Fruit fly (Drosophila melanogaster) whole organism, embryonic: ENCODE data around the gene Liprin-beta.

Experiments
- Adf1 ChIP-seq: fragments of 200-800 bp; sonication (Bioruptor generic); IDR thresholded peaks from 2 replicates; pipeline ENCODE4 v1.3.6; 2022; ENCODE audit warnings: missing biosample characterization, missing genetic modification characterization
- CG10431 ChIP-seq: fragments of 200-800 bp; sonication (Bioruptor generic); optimal IDR thresholded peaks from 3 replicates; lab custom pipeline; 2018; ENCODE audit warnings: missing biosample characterization, mild to moderate bottlenecking, missing genetic modification characterization
- CG1233 ChIP-seq: fragments of 200-800 bp; sonication (Bioruptor generic); optimal IDR thresholded peaks from 4 replicates; lab custom pipeline; 2018; ENCODE audit warnings: missing biosample characterization, mild to moderate bottlenecking, missing genetic modification characterization
- CG12391 ChIP-seq: fragments of 200-800 bp; sonication (Bioruptor generic); optimal IDR thresholded peaks from 3 replicates; lab custom pipeline; 2018; ENCODE audit warnings: missing biosample characterization, mild to moderate bottlenecking, missing genetic modification characterization, moderate library complexity
- CG12659 ChIP-seq: fragments of 200-800 bp; sonication (Bioruptor generic); optimal IDR thresholded peaks from 3 replicates; lab custom pipeline; 2017; ENCODE audit warnings: mild to moderate bottlenecking, missing biosample characterization, missing genetic modification reagents, missing genetic modification characterization
- CG12769 ChIP-seq: fragments of 200-800 bp; sonication (Bioruptor generic); optimal IDR thresholded peaks from 2 replicates; lab custom pipeline; 2019; ENCODE audit warnings: missing biosample characterization, mild to moderate bottlenecking, missing genetic modification characterization, moderate library complexity
- CG12942 ChIP-seq: fragments of 200-800 bp; sonication (Bioruptor generic); optimal IDR thresholded peaks from 3 replicates; lab custom pipeline; 2016; ENCODE audit warnings: missing biosample characterization, missing genetic modification characterization
- CG13287 ChIP-seq: fragments of 200-800 bp; sonication (Bioruptor generic); IDR thresholded peaks from 2 replicates; pipeline ENCODE4 v1.3.6; 2022; ENCODE audit warnings: missing biosample characterization, missing genetic modification characterization; ENCODE audit not compliant: partially characterized antibody
- CG3163 ChIP-seq: fragments of 200-800 bp; sonication (Bioruptor generic); optimal IDR thresholded peaks from 3 replicates; lab custom pipeline; 2016; ENCODE audit warnings: missing biosample characterization, missing genetic modification characterization
- CG34224 ChIP-seq: fragments of 200-800 bp; sonication (Bioruptor generic); IDR thresholded peaks from 3 replicates; pipeline ENCODE4 v1.3.6; 2022; ENCODE audit warnings: missing biosample characterization, missing genetic modification characterization; ENCODE audit not compliant: partially characterized antibody
- CG3847 ChIP-seq: fragments of 200-800 bp; sonication (Bioruptor generic); IDR thresholded peaks from 2 replicates; pipeline ENCODE4 v1.3.6; 2022; ENCODE audit warnings: missing biosample characterization, missing genetic modification characterization
- CG4730 ChIP-seq: fragments of 200-800 bp; sonication (Bioruptor generic); IDR thresholded peaks from 2 replicates; pipeline ENCODE4 v1.3.6; 2022; ENCODE audit warnings: missing biosample characterization, missing genetic modification characterization
- CG7372 ChIP-seq: fragments of 200-800 bp; sonication (Bioruptor generic); IDR thresholded peaks from 2 replicates; pipeline ENCODE4 v1.3.6; 2022; ENCODE audit warnings: missing biosample characterization, missing genetic modification characterization
- E2f1 ChIP-seq: fragments of 200-800 bp; sonication (Bioruptor generic); IDR thresholded peaks from 2 replicates; pipeline ENCODE4 v1.3.6; 2022; ENCODE audit warnings: missing biosample characterization, missing genetic modification characterization
- HHEX ChIP-seq: fragments of 200-800 bp; sonication (Bioruptor generic); optimal IDR thresholded peaks from 3 replicates; lab custom pipeline; 2017; ENCODE audit warnings: missing biosample characterization, mild to moderate bottlenecking, missing genetic modification characterization, missing genetic modification reagents
- HLH54F ChIP-seq: fragments of 200-800 bp; sonication (Bioruptor generic); optimal IDR thresholded peaks from 3 replicates; lab custom pipeline; 2016; ENCODE audit warnings: missing biosample characterization, missing genetic modification characterization
- Pdp1 ChIP-seq, 2 experiments: fragments of 200-800 bp; sonication (Bioruptor generic); optimal IDR thresholded peaks; 3 replicates each; lab custom pipeline; 2016; ENCODE audit warnings: missing biosample characterization in 2 of 2, missing genetic modification characterization in 2 of 2, mild to moderate bottlenecking in 1 of 2, moderate library complexity in 1 of 2
- Ptx1 ChIP-seq: fragments of 200-800 bp; sonication (Bioruptor generic); IDR thresholded peaks from 2 replicates; pipeline ENCODE4 v1.3.6; 2022; ENCODE audit warnings: missing biosample characterization, missing genetic modification characterization
- Rfx ChIP-seq: fragments of 200-800 bp; sonication (Bioruptor generic); IDR thresholded peaks from 2 replicates; pipeline ENCODE4 v1.3.6; 2022; ENCODE audit warnings: missing biosample characterization, missing genetic modification characterization
- Trl ChIP-seq, 3 experiments: fragments of >200 bp in 2 of 3; fragments of 200-800 bp in 1 of 3; sonication (Bioruptor generic) in 1 of 3; optimal IDR thresholded peaks; 2 replicates in 1 of 3; 3 replicates in 2 of 3; lab custom pipeline; 2016 to 2017; ENCODE audit warnings: missing biosample characterization in 1 of 3, missing genetic modification characterization in 1 of 3
- ab ChIP-seq: fragments of 200-800 bp; sonication (Bioruptor generic); optimal IDR thresholded peaks from 2 replicates; lab custom pipeline; 2016; ENCODE audit warnings: missing biosample characterization, missing genetic modification characterization
- bigmax ChIP-seq: fragments of 200-800 bp; sonication (Bioruptor generic); optimal IDR thresholded peaks from 2 replicates; lab custom pipeline; 2018; ENCODE audit warnings: missing biosample characterization, mild to moderate bottlenecking, missing genetic modification characterization
- chinmo ChIP-seq: fragments of 200-800 bp; sonication (Bioruptor generic); IDR thresholded peaks from 4 replicates; pipeline ENCODE4 v1.3.6; 2022; ENCODE audit warnings: missing biosample characterization, missing genetic modification characterization; ENCODE audit not compliant: partially characterized antibody
- crc ChIP-seq: fragments of 200-800 bp; sonication (Bioruptor generic); optimal IDR thresholded peaks from 2 replicates; lab custom pipeline; 2016; ENCODE audit warnings: missing biosample characterization, missing genetic modification characterization
- fd3F ChIP-seq: fragments of 200-800 bp; sonication (Bioruptor generic); optimal IDR thresholded peaks from 2 replicates; lab custom pipeline; 2018; ENCODE audit warnings: missing biosample characterization, mild to moderate bottlenecking, missing genetic modification characterization, moderate library complexity
- nau ChIP-seq: fragments of 200-800 bp; sonication (Bioruptor generic); optimal IDR thresholded peaks from 3 replicates; lab custom pipeline; 2017; ENCODE audit warnings: missing biosample characterization, mild to moderate bottlenecking, missing genetic modification characterization, missing genetic modification reagents
- nmo ChIP-seq: fragments of 200-800 bp; sonication (Bioruptor generic); optimal IDR thresholded peaks from 2 replicates; lab custom pipeline; 2018; ENCODE audit warnings: missing biosample characterization, mild to moderate bottlenecking, missing genetic modification characterization, moderate library complexity
- pb ChIP-seq: fragments of 200-800 bp; sonication (Bioruptor generic); optimal IDR thresholded peaks from 3 replicates; lab custom pipeline; 2016; ENCODE audit warnings: missing biosample characterization, missing genetic modification characterization
- rib ChIP-seq: fragments of 200-800 bp; sonication (Bioruptor generic); IDR thresholded peaks from 2 replicates; pipeline ENCODE4 v1.3.6; 2022; ENCODE audit warnings: missing biosample characterization, missing genetic modification characterization
- sd ChIP-seq: fragments of 200-800 bp; sonication (Bioruptor generic); optimal IDR thresholded peaks from 3 replicates; lab custom pipeline; 2018; ENCODE audit warnings: missing biosample characterization, mild to moderate bottlenecking, missing genetic modification characterization, moderate library complexity
- slou ChIP-seq: fragments of 200-800 bp; sonication (Bioruptor generic); optimal IDR thresholded peaks from 3 replicates; lab custom pipeline; 2016; ENCODE audit warnings: missing biosample characterization, missing genetic modification characterization
- sug ChIP-seq: fragments of 200-800 bp; optimal IDR thresholded peaks from 2 replicates; lab custom pipeline; 2019; ENCODE audit warnings: missing biosample characterization, mild to moderate bottlenecking, missing genetic modification characterization, moderate library complexity
- toy ChIP-seq: fragments of 200-800 bp; sonication (Bioruptor generic); IDR thresholded peaks from 2 replicates; pipeline ENCODE4 v1.3.6; 2022; ENCODE audit warnings: missing biosample characterization, missing genetic modification characterization
- ttk ChIP-seq: fragments of 200-800 bp; sonication (Bioruptor generic); IDR thresholded peaks from 2 replicates; pipeline ENCODE4 v2.1.2; 2022; ENCODE audit warnings: missing biosample characterization, missing genetic modification characterization
- zfh2 ChIP-seq: fragments of 200-800 bp; sonication (Bioruptor generic); optimal IDR thresholded peaks from 2 replicates; lab custom pipeline; 2016; ENCODE audit warnings: missing biosample characterization, missing genetic modification characterization

Liprin-beta gene

dm6 chr3L:13478339-13479203 is 34.5 kb upstream of the Liprin-beta start (continued):
- TF ChIP-seq pb (GFP tag; lab: Kevin White, UChicago): no peak
- TF ChIP-seq CG10431 (GFP tag; lab: Kevin White, UChicago): no peak
- peak; percentile 10 for TF ChIP-seq slou
- peak; percentile 4 for TF ChIP-seq nmo
- TF ChIP-seq HLH54F (GFP tag; lab: Kevin White, UChicago): no peak
- no peak for TF ChIP-seq rib
- no peak for TF ChIP-seq bigmax (GFP tag; lab: Kevin White, UChicago)
- TF ChIP-seq sd (tag; lab: Kevin White, UChicago): peak; percentile 67
- no peak for TF ChIP-seq CG3163 (GFP tag; lab: Kevin White, UChicago)
- TF ChIP-seq toy: no peak
- TF ChIP-seq Ptx1 (GFP tag; lab: Robert Waterston, UW): no peak
- peak; percentile 7 for TF ChIP-seq fd3F (GFP tag; lab: Kevin White, UChicago)
- TF ChIP-seq CG12391 (tag; lab: Kevin White, UChicago): peak; percentile 10
- no peak for TF ChIP-seq crc (GFP tag; lab: Kevin White, UChicago)
- TF ChIP-seq CG4730 (GFP tag; lab: Robert Waterston, UW): no peak
- TF ChIP-seq Pdp1 (GFP tag; optimal IDR thresholded peaks at IDR 0.05; lab: Kevin White, UChicago): peak in 1 of 2 experiments; percentile 31
- TF ChIP-seq E2f1 (GFP tag; lab: Robert Waterston, UW): 0 out of 2 replicates have a peak, but pooled peaks have one; percentile 18
- TF ChIP-seq sug: no peak
- peak; percentile 84 for TF ChIP-seq CG12769
- TF ChIP-seq CG3847 (GFP tag; lab: Robert Waterston, UW): peak; percentile 23; the same call in 1 of the 2 replicates
- TF ChIP-seq CG12942 (GFP tag; lab: Kevin White, UChicago): no peak
- TF ChIP-seq ab (GFP tag; lab: Kevin White, UChicago): no peak
- no peak for TF ChIP-seq HHEX (GFP tag; lab: Kevin White, UChicago)
- TF ChIP-seq zfh2: peak; percentile 24
- TF ChIP-seq Rfx (GFP tag; lab: Robert Waterston, UW): peak; percentile 65
- TF ChIP-seq Adf1: peak; percentile 16; the same call in 1 of the 2 replicates

- TF ChIP-seq CG7372 (GFP tag; lab: Robert Waterston, UW): 0 out of 2 replicates have a peak, but pooled peaks have one; percentile 33
- no peak for TF ChIP-seq CG12659
- no peak for TF ChIP-seq CG1233 (GFP tag; lab: Kevin White, UChicago)
- 0 out of 2 replicates have a peak, but pooled peaks have one; percentile 7 for TF ChIP-seq CG13287 (GFP tag; lab: Robert Waterston, UW)
- TF ChIP-seq nau: peak; percentile 61
- TF ChIP-seq chinmo: 0 out of 4 replicates have a peak, but pooled peaks have one; percentile 57
- TF ChIP-seq sug: peak; percentile 47
- peak in 1 of 2 experiments; percentile 39 for TF ChIP-seq Trl (optimal IDR thresholded peaks at IDR 0.05; lab: Kevin White, UChicago)
- no peak for TF ChIP-seq Trl (GFP tag; optimal IDR thresholded peaks at IDR 0.05; lab: Kevin White, UChicago)
- TF ChIP-seq ttk (GFP tag; lab: Robert Waterston, UW): 0 out of 2 replicates have a peak, but pooled peaks have one; percentile 10
- TF ChIP-seq CG34224 (GFP tag; lab: Robert Waterston, UW): peak; percentile 44; the same call in 1 of the 3 replicates
Measured at dm6 chr3L:13479204-13479600, 33.9 kb upstream of the Liprin-beta start.
